Worm (Caenorhabditis elegans): ENCODE data around the gene exc-14.

Gene exc-14

DNA sequence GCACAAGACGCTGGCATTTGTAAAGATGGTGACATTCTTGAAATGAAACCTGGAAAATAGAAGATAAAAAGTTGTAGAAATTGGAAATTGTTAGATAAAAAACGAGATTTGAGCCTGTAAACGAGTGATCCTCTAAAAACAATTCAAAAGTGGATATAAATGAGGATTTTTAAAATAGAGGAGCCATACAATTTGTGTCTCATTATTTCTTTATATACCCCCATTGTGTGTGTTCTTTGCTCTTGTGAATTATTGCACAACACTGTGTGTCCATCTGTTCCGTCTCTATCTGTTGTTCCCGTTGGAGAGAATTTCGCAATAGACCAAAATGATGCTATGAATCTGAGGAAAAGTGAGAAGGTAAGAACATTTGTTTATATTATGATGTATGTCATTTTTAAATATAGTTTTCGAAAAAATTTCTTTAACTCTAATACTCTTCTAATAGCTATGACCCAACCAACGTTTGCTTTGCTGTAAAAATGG, 41.0 kb upstream of the exc-14 start, which contains the start of gene Y58A7A.5:
Gene Y58A7A.5 (minus strand): TSS at position 51 of the 486 bp plus-strand sequence.
- TF ChIP-seq snpc-4 (tag; optimal IDR thresholded peaks at IDR 0.05) (no peak), sptf-1 (tag; optimal IDR thresholded peaks at IDR 0.05) (no peak), blmp-1 (tag; optimal IDR thresholded peaks at IDR 0.05) (no peak), fkh-8 (tag; optimal IDR thresholded peaks at IDR 0.05) (no peak), skn-1 (tag; optimal IDR thresholded peaks at IDR 0.05) (peak; percentile 87), nhr-47 (tag; optimal IDR thresholded peaks at IDR 0.05) (peak; percentile 27), tbx-2 (tag; optimal IDR thresholded peaks at IDR 0.05) (peak; percentile 20), unc-86 (tag; optimal IDR thresholded peaks at IDR 0.05) (peak; percentile 4), ztf-11 (tag; optimal IDR thresholded peaks at IDR 0.05) (no peak), hlh-17 (GFP tag; optimal IDR thresholded peaks at IDR 0.05; ENCODE audit: borderline replicate concordance) (no peak), mdl-1 (tag; optimal IDR thresholded peaks at IDR 0.05) (no peak), tlp-1 (tag; optimal IDR thresholded peaks at IDR 0.05) (no peak), nhr-19 (GFP tag; conservative IDR thresholded peaks at IDR 0.05) (peak; percentile 85), egl-13 (tag; optimal IDR thresholded peaks at IDR 0.05) (no peak), pag-3 (tag; optimal IDR thresholded peaks at IDR 0.05; ENCODE audit: borderline replicate concordance, insufficient read depth) (no peak), pqm-1 (tag; optimal IDR thresholded peaks at IDR 0.05) (no peak), nhr-85 (tag) (no peak), fkh-4 (tag; optimal IDR thresholded peaks at IDR 0.05; ENCODE audit: borderline replicate concordance) (no peak), ceh-88 (GFP tag; IDR thresholded peaks at IDR 0.05) (no peak), nhr-11 (tag; optimal IDR thresholded peaks at IDR 0.05) (no peak), ceh-82 (tag; optimal IDR thresholded peaks at IDR 0.05) (peak in 2 of 3 experiments; percentile 25 to 33), dsc-1 (tag; optimal IDR thresholded peaks at IDR 0.05) (peak; percentile 59), ztf-4 (tag; optimal IDR thresholded peaks at IDR 0.05) (no peak), nhr-12 (tag; optimal IDR thresholded peaks at IDR 0.05) (no peak), lin-14 (GFP tag; optimal IDR thresholded peaks at IDR 0.05) (peak; percentile 66), ces-1 (GFP tag; optimal IDR thresholded peaks at IDR 0.05) (no peak), nhr-71 (tag; optimal IDR thresholded peaks at IDR 0.05) (peak; percentile 45), efl-1 (optimal IDR thresholded peaks at IDR 0.05) (peak in 1 of 2 experiments; percentile 15), efl-1 (GFP tag; optimal IDR thresholded peaks at IDR 0.05 in 1 of 2) (no peak), nhr-77 (tag; optimal IDR thresholded peaks at IDR 0.05) (no peak), ets-5 (GFP tag; IDR thresholded peaks at IDR 0.05) (no peak), snu-23 (GFP tag; optimal IDR thresholded peaks at IDR 0.05) (no peak), zip-4 (GFP tag; optimal IDR thresholded peaks at IDR 0.05) (peak; percentile 66), ceh-8 (GFP tag; optimal IDR thresholded peaks at IDR 0.05) (no peak), nhr-90 (tag; optimal IDR thresholded peaks at IDR 0.05; ENCODE audit: poor library complexity) (no peak), lsy-2 (tag; optimal IDR thresholded peaks at IDR 0.05) (peak in 1 of 2 experiments; percentile 58), mep-1 (tag; optimal IDR thresholded peaks at IDR 0.05) (peak; percentile 13), efl-3 (GFP tag; optimal IDR thresholded peaks at IDR 0.05) (no peak), nhr-20 (tag; optimal IDR thresholded peaks at IDR 0.05) (no peak), isw-1 (GFP tag; IDR thresholded peaks at IDR 0.05) (no peak), jun-1 (tag; optimal IDR thresholded peaks at IDR 0.05) (no peak), ama-1 (optimal IDR thresholded peaks at IDR 0.05) (no peak), sup-37 (GFP tag; optimal IDR thresholded peaks at IDR 0.05) (no peak), rnt-1 (tag; optimal IDR thresholded peaks at IDR 0.05) (no peak), elt-3 (tag; optimal IDR thresholded peaks at IDR 0.05) (no peak)
